Fruit fly (Drosophila melanogaster): ENCODE data around the gene CG6765.

CG6765 gene

dm6 chr3L:8524816-8525625, 12.5 kb downstream of the CG6765 start, which contains the start of the genes GstO1 and foi:
GstO1 (minus strand) TSS chr3L:8524866.
foi (plus strand) TSS chr3L:8525244.
- TF ChIP-seq gsb (GFP tag; IDR thresholded peaks at IDR 0.05) (no peak), dimm (GFP tag; IDR thresholded peaks at IDR 0.05) (no peak), CG4360 (GFP tag; IDR thresholded peaks at IDR 0.05) (no peak), lmd (GFP tag; IDR thresholded peaks at IDR 0.05) (no peak; the same call in 1 of the 2 replicates), CG12219 (GFP tag; optimal IDR thresholded peaks at IDR 0.05) (no peak), Hand (GFP tag; optimal IDR thresholded peaks at IDR 0.05) (no peak), Hr51 (GFP tag; optimal IDR thresholded peaks at IDR 0.05) (peak; percentile 6 to 31), gt (GFP tag; IDR thresholded peaks at IDR 0.05) (no peak), ERR (GFP tag; optimal IDR thresholded peaks at IDR 0.05) (no peak), CG2889 (GFP tag; IDR thresholded peaks at IDR 0.05) (no peak), ewg (GFP tag; optimal IDR thresholded peaks at IDR 0.05) (no peak), Six4 (GFP tag; optimal IDR thresholded peaks at IDR 0.05) (no peak), CG15696 (tag; optimal IDR thresholded peaks at IDR 0.05) (no peak), eve (GFP tag; optimal IDR thresholded peaks at IDR 0.05) (no peak), CG11696 (GFP tag; IDR thresholded peaks at IDR 0.05) (no peak), PHDP (tag; optimal IDR thresholded peaks at IDR 0.05) (no peak), Neu2 (GFP tag; optimal IDR thresholded peaks at IDR 0.05; ENCODE audit: borderline replicate concordance) (no peak), tup (GFP tag; optimal IDR thresholded peaks at IDR 0.05) (no peak), CG17568 (GFP tag; optimal IDR thresholded peaks at IDR 0.05) (no peak), wek (GFP tag; optimal IDR thresholded peaks at IDR 0.05) (no peak), Taf1 (GFP tag; IDR thresholded peaks at IDR 0.05) (no peak), CG10462 (GFP tag; optimal IDR thresholded peaks at IDR 0.05) (no peak), nerfin-2 (GFP tag; IDR thresholded peaks at IDR 0.05; ENCODE audit: partially characterized antibody) (peak; percentile 99), pzg (GFP tag; optimal IDR thresholded peaks at IDR 0.05) (peak; percentile 89), CG8359 (GFP tag; optimal IDR thresholded peaks at IDR 0.05; ENCODE audit: borderline replicate concordance) (no peak), CG1603 (tag; optimal IDR thresholded peaks at IDR 0.05) (peak; percentile 74), Sry-β (GFP tag; optimal IDR thresholded peaks at IDR 0.05) (no peak), sna (GFP tag; IDR thresholded peaks at IDR 0.05; ENCODE audit: partially characterized antibody) (peak; percentile 95), CG31441 (GFP tag; IDR thresholded peaks at IDR 0.05) (0 out of 2 replicates have a peak, but pooled peaks have one; percentile 31), Hsf (GFP tag; optimal IDR thresholded peaks at IDR 0.05) (peak; percentile 3), CG10209 (GFP tag; optimal IDR thresholded peaks at IDR 0.05) (peak; percentile 16), crol (GFP tag; IDR thresholded peaks at IDR 0.05) (no peak), Oaz (GFP tag; IDR thresholded peaks at IDR 0.05) (no peak), CG6175 (GFP tag; IDR thresholded peaks at IDR 0.05) (no peak), dan (GFP tag; IDR thresholded peaks at IDR 0.05) (no peak), hb (GFP tag; IDR thresholded peaks at IDR 0.05; ENCODE audit: partially characterized antibody) (peak; percentile 98), CG7271 (tag; optimal IDR thresholded peaks at IDR 0.05) (peak; percentile 73), grn (GFP tag; optimal IDR thresholded peaks at IDR 0.05) (peak; percentile 35), tgo (GFP tag; IDR thresholded peaks at IDR 0.05) (no peak), Sin3A (optimal IDR thresholded peaks at IDR 0.05) (peak; percentile 20), CG8281 (tag; optimal IDR thresholded peaks at IDR 0.05) (no peak), pb (GFP tag; optimal IDR thresholded peaks at IDR 0.05) (peak; percentile 25), Mes4 (GFP tag; optimal IDR thresholded peaks at IDR 0.05) (peak; percentile 14), Xrp1 (GFP tag; IDR thresholded peaks at IDR 0.05) (no peak), Ssrp (tag; optimal IDR thresholded peaks at IDR 0.05) (no peak), CG10321 (GFP tag; IDR thresholded peaks at IDR 0.05) (0 out of 2 replicates have a peak, but pooled peaks have one; percentile 30), CG5180 (GFP tag; optimal IDR thresholded peaks at IDR 0.05) (no peak), vnd (GFP tag; IDR thresholded peaks at IDR 0.05; ENCODE audit: partially characterized antibody) (peak; percentile 99), H2.0 (GFP tag; IDR thresholded peaks at IDR 0.05) (no peak)

Measured in whole organism, embryonic.